Fruit fly (Drosophila melanogaster) whole organism, embryonic: ENCODE results near the gene CG43127.

Experiments used
- ATbp ChIP-seq: fragments of 200-800 bp; sonication (Bioruptor generic); optimal IDR thresholded peaks from 2 replicates; lab custom pipeline; 2017; ENCODE audit warnings: missing biosample characterization, mild to moderate bottlenecking, missing genetic modification characterization, missing genetic modification reagents
- Awh ChIP-seq: fragments of 200-800 bp; sonication (Bioruptor generic); IDR thresholded peaks from 2 replicates; pipeline ENCODE4, ENCODE4 v1.3.6; 2022; ENCODE audit warnings: missing biosample characterization, missing genetic modification characterization
- BEAF-32 ChIP-seq: fragments of 200-800 bp; sonication (Bioruptor generic); optimal IDR thresholded peaks from 3 replicates; lab custom pipeline; 2017; ENCODE audit warnings: missing biosample characterization, missing genetic modification characterization, mild to moderate bottlenecking, moderate library complexity, missing genetic modification reagents
- CG10209 ChIP-seq: fragments of 200-800 bp; sonication (Bioruptor generic); optimal IDR thresholded peaks from 3 replicates; lab custom pipeline; 2017; ENCODE audit warnings: missing biosample characterization, mild to moderate bottlenecking, missing genetic modification characterization, missing genetic modification reagents
- CG1024 ChIP-seq: fragments of 200-800 bp; sonication (Bioruptor generic); IDR thresholded peaks from 2 replicates; pipeline ENCODE4 v1.3.6; 2022; ENCODE audit warnings: missing biosample characterization, missing genetic modification characterization
- CG11398 ChIP-seq: fragments of 200-800 bp; sonication (Bioruptor generic); optimal IDR thresholded peaks from 2 replicates; lab custom pipeline; 2016; ENCODE audit warnings: missing biosample characterization, missing genetic modification characterization
- CG11723 ChIP-seq: fragments of 200-800 bp; sonication (Bioruptor generic); optimal IDR thresholded peaks from 2 replicates; lab custom pipeline; 2017; ENCODE audit warnings: missing biosample characterization, mild to moderate bottlenecking, missing genetic modification characterization
- CG12219 ChIP-seq: fragments of 200-800 bp; sonication (Bioruptor generic); optimal IDR thresholded peaks from 3 replicates; lab custom pipeline; 2018; ENCODE audit warnings: missing biosample characterization, mild to moderate bottlenecking, missing genetic modification characterization
- CG12391 ChIP-seq: fragments of 200-800 bp; sonication (Bioruptor generic); optimal IDR thresholded peaks from 3 replicates; lab custom pipeline; 2018; ENCODE audit warnings: missing biosample characterization, mild to moderate bottlenecking, missing genetic modification characterization, moderate library complexity
- CG13296 ChIP-seq: fragments of 200-800 bp; sonication (Bioruptor generic); optimal IDR thresholded peaks from 3 replicates; lab custom pipeline; 2018; ENCODE audit warnings: missing biosample characterization, mild to moderate bottlenecking, missing genetic modification characterization
- CG13424 ChIP-seq: fragments of 200-800 bp; sonication (Bioruptor generic); optimal IDR thresholded peaks from 2 replicates; lab custom pipeline; 2019; ENCODE audit warnings: missing biosample characterization, mild to moderate bottlenecking, missing genetic modification characterization, moderate library complexity
- CG13624 ChIP-seq: fragments of 200-800 bp; sonication (Bioruptor generic); optimal IDR thresholded peaks from 2 replicates; lab custom pipeline; 2016; ENCODE audit warnings: missing biosample characterization, missing genetic modification characterization
- CG14441 ChIP-seq: fragments of 200-800 bp; sonication (Bioruptor generic); IDR thresholded peaks from 2 replicates; pipeline ENCODE4 v1.3.6; 2022; ENCODE audit warnings: missing biosample characterization, missing genetic modification characterization
- CG14860 ChIP-seq: fragments of 200-800 bp; sonication (Bioruptor generic); IDR thresholded peaks from 3 replicates; pipeline ENCODE4 v1.3.6; 2022; ENCODE audit warnings: missing biosample characterization, missing genetic modification characterization; ENCODE audit not compliant: partially characterized antibody
- CG15479 ChIP-seq: fragments of 200-800 bp; sonication (Bioruptor generic); optimal IDR thresholded peaks from 3 replicates; lab custom pipeline; 2019; ENCODE audit warnings: missing biosample characterization, mild to moderate bottlenecking, missing genetic modification characterization, moderate library complexity
- CG17612 ChIP-seq: fragments of 200-800 bp; sonication (Bioruptor generic); IDR thresholded peaks from 2 replicates; pipeline ENCODE4 v1.3.6; 2022; ENCODE audit warnings: missing biosample characterization, missing genetic modification characterization
- CG18262 ChIP-seq: fragments of 200-800 bp; optimal IDR thresholded peaks from 3 replicates; lab custom pipeline; 2019; ENCODE audit warnings: missing biosample characterization, mild to moderate bottlenecking, missing genetic modification characterization, moderate library complexity
- CG18764 ChIP-seq: fragments of 200-800 bp; sonication (Bioruptor generic); optimal IDR thresholded peaks from 3 replicates; lab custom pipeline; 2016; ENCODE audit warnings: missing biosample characterization, missing genetic modification characterization
- CG2875 ChIP-seq: fragments of 200-800 bp; sonication (Bioruptor generic); optimal IDR thresholded peaks from 2 replicates; lab custom pipeline; 2017; ENCODE audit warnings: missing biosample characterization, mild to moderate bottlenecking, missing genetic modification characterization, missing genetic modification reagents
- CG32532 ChIP-seq: fragments of 200-800 bp; sonication (Bioruptor generic); IDR thresholded peaks from 2 replicates; pipeline ENCODE4 v1.3.6; 2022; ENCODE audit warnings: missing biosample characterization, missing genetic modification characterization
- CG34224 ChIP-seq: fragments of 200-800 bp; sonication (Bioruptor generic); IDR thresholded peaks from 3 replicates; pipeline ENCODE4 v1.3.6; 2022; ENCODE audit warnings: missing biosample characterization, missing genetic modification characterization; ENCODE audit not compliant: partially characterized antibody
- CG3726 ChIP-seq: fragments of 200-800 bp; sonication (Bioruptor generic); IDR thresholded peaks from 3 replicates; pipeline ENCODE4, ENCODE4 v1.3.6; 2022; ENCODE audit warnings: missing biosample characterization, missing genetic modification characterization
- CG42726 ChIP-seq: fragments of 200-800 bp; sonication (Bioruptor generic); IDR thresholded peaks from 2 replicates; pipeline ENCODE4 v1.3.6; 2022; ENCODE audit warnings: missing biosample characterization, missing genetic modification characterization; ENCODE audit not compliant: partially characterized antibody
- CG4617 ChIP-seq: fragments of 200-800 bp; sonication (Bioruptor generic); optimal IDR thresholded peaks from 3 replicates; lab custom pipeline; 2016; ENCODE audit warnings: missing biosample characterization, missing genetic modification characterization, borderline replicate concordance
- CG7372 ChIP-seq: fragments of 200-800 bp; sonication (Bioruptor generic); IDR thresholded peaks from 2 replicates; pipeline ENCODE4 v1.3.6; 2022; ENCODE audit warnings: missing biosample characterization, missing genetic modification characterization
- CG7987 ChIP-seq: fragments of 200-800 bp; sonication (Bioruptor generic); optimal IDR thresholded peaks from 2 replicates; lab custom pipeline; 2018; ENCODE audit warnings: missing biosample characterization, mild to moderate bottlenecking, missing genetic modification characterization, moderate library complexity
- CG8388 ChIP-seq: fragments of 200-800 bp; sonication (Bioruptor generic); optimal IDR thresholded peaks from 2 replicates; lab custom pipeline; 2019; ENCODE audit warnings: missing biosample characterization, mild to moderate bottlenecking, missing genetic modification characterization, moderate library complexity
- CG9727 ChIP-seq: fragments of 200-800 bp; sonication (Bioruptor generic); optimal IDR thresholded peaks from 3 replicates; lab custom pipeline; 2017; ENCODE audit warnings: missing biosample characterization, mild to moderate bottlenecking, missing genetic modification characterization
- Camta ChIP-seq: fragments of 200-800 bp; sonication (Bioruptor generic); optimal IDR thresholded peaks from 2 replicates; lab custom pipeline; 2016; ENCODE audit warnings: missing biosample characterization, missing genetic modification characterization
- D ChIP-seq, 2 experiments: fragments of 200-800 bp in 1 of 2; fragments of >200 bp in 1 of 2; sonication (Bioruptor generic) in 1 of 2; optimal IDR thresholded peaks; 2 replicates in 1 of 2; 3 replicates in 1 of 2; lab custom pipeline; 2017; ENCODE audit warnings: mild to moderate bottlenecking in 1 of 2, missing biosample characterization in 1 of 2, missing genetic modification characterization in 1 of 2, missing genetic modification reagents in 1 of 2
- Fer1 ChIP-seq: fragments of 200-800 bp; sonication (Bioruptor generic); optimal IDR thresholded peaks from 2 replicates; lab custom pipeline; 2017; ENCODE audit warnings: missing biosample characterization, mild to moderate bottlenecking, missing genetic modification characterization
- Hr39 ChIP-seq: fragments of >200 bp; optimal IDR thresholded peaks from 2 replicates; lab custom pipeline; 2017
- Oaz ChIP-seq: fragments of 200-800 bp; sonication (Bioruptor generic); IDR thresholded peaks from 2 replicates; pipeline ENCODE4 v1.3.6; 2022; ENCODE audit warnings: missing biosample characterization, missing genetic modification characterization
- PHDP ChIP-seq: fragments of 200-800 bp; sonication (Bioruptor generic); optimal IDR thresholded peaks from 3 replicates; lab custom pipeline; 2018; ENCODE audit warnings: missing biosample characterization, mild to moderate bottlenecking, missing genetic modification characterization, moderate library complexity
- Sox102F ChIP-seq: fragments of 200-800 bp; sonication (Bioruptor generic); optimal IDR thresholded peaks from 2 replicates; lab custom pipeline; 2018; ENCODE audit warnings: missing biosample characterization, mild to moderate bottlenecking, missing genetic modification characterization, moderate library complexity
- Trl ChIP-seq, 3 experiments: fragments of >200 bp in 2 of 3; fragments of 200-800 bp in 1 of 3; sonication (Bioruptor generic) in 1 of 3; optimal IDR thresholded peaks; 2 replicates in 1 of 3; 3 replicates in 2 of 3; lab custom pipeline; 2016 to 2017; ENCODE audit warnings: missing biosample characterization in 1 of 3, missing genetic modification characterization in 1 of 3
- ase ChIP-seq: fragments of 200-800 bp; sonication (Bioruptor generic); IDR thresholded peaks from 3 replicates; pipeline ENCODE4 v1.3.6; 2022; ENCODE audit warnings: missing biosample characterization, missing genetic modification characterization
- bsh ChIP-seq, 2 experiments: fragments of 200-800 bp; sonication (Bioruptor generic); optimal IDR thresholded peaks; 2 replicates each; lab custom pipeline; 2017 to 2018; ENCODE audit warnings: mild to moderate bottlenecking in 2 of 2, missing biosample characterization in 2 of 2, missing genetic modification characterization in 2 of 2, moderate library complexity in 1 of 2
- cad ChIP-seq: fragments of >200 bp; optimal IDR thresholded peaks from 2 replicates; lab custom pipeline; 2017; ENCODE audit warnings: missing biosample characterization, missing genetic modification characterization
- cas ChIP-seq: fragments of 200-800 bp; sonication (Bioruptor generic); IDR thresholded peaks from 2 replicates; pipeline ENCODE4 v1.3.6; 2022; ENCODE audit warnings: missing biosample characterization, missing genetic modification characterization
- dm ChIP-seq: fragments of 200-800 bp; sonication (Bioruptor generic); optimal IDR thresholded peaks from 3 replicates; lab custom pipeline; 2016; ENCODE audit warnings: missing biosample characterization, missing genetic modification characterization
- fd3F ChIP-seq: fragments of 200-800 bp; sonication (Bioruptor generic); optimal IDR thresholded peaks from 2 replicates; lab custom pipeline; 2018; ENCODE audit warnings: missing biosample characterization, mild to moderate bottlenecking, missing genetic modification characterization, moderate library complexity
- fru ChIP-seq: fragments of >200 bp; optimal IDR thresholded peaks from 2 replicates; lab custom pipeline; 2017
- lbe ChIP-seq: fragments of 200-800 bp; sonication (Bioruptor generic); optimal IDR thresholded peaks from 2 replicates; lab custom pipeline; 2016; ENCODE audit warnings: missing biosample characterization, mild to moderate bottlenecking, missing genetic modification characterization
- lmd ChIP-seq: fragments of 200-800 bp; sonication (Bioruptor generic); IDR thresholded peaks from 2 replicates; pipeline ENCODE4 v1.3.6; 2022; ENCODE audit warnings: missing biosample characterization, missing genetic modification characterization
- nerfin-1 ChIP-seq: fragments of 200-800 bp; sonication (Bioruptor generic); optimal IDR thresholded peaks from 3 replicates; lab custom pipeline; 2019; ENCODE audit warnings: missing biosample characterization, mild to moderate bottlenecking, missing genetic modification characterization, moderate library complexity
- wdn ChIP-seq: fragments of 200-800 bp; sonication (Bioruptor generic); IDR thresholded peaks from 2 replicates; pipeline ENCODE4 v1.3.6; 2022; ENCODE audit warnings: missing biosample characterization, missing genetic modification characterization

CG43127 gene

DNA sequence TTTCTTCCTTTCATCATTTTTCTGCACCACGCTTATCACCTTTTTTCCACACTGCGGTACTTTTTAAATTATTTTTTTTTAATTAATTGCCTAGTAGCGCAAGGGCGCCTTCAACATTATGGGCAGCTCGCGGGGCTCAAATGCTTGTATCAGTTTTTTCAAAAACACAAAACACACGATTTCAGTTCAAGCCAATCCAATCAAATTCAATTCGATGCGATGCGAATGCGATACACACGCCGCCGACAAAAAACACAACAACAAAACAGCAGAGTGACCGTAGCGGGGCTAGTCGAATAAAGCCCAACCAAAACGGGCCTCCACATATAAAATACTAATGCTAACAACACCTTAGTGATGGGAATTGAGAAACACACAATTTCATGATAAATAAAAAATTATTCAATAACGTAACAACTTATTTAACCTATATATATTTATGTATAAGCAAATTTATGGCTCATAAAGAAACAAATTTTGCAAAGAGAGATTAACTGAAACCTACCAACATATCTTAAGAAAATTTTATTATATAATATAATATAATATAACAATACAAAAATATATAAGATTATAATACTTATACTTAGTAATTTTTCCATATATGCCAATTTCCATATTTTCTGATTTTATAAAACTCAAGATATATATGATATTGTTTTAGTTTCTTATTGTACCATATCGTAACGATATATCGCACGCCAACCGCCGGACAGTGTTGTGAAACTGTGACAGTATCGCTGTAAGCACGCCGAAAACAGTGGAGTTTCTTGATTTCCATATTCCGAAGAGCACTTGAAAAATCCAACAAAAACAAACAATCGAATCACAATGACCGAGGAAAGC is 35.6 kb upstream of the CG43127 start, which contains the start of the genes CG32066 and CG8003 (continued):
- TF ChIP-seq CG14441 (GFP tag; lab: Robert Waterston, UW) (peak; percentile 31; the same call in 1 of the 2 replicates), Trl (optimal IDR thresholded peaks at IDR 0.05; lab: Kevin White, UChicago) (no peak), Trl (GFP tag; optimal IDR thresholded peaks at IDR 0.05; lab: Kevin White, UChicago) (no peak), CG17612 (GFP tag; lab: Robert Waterston, UW) (no peak), bsh (GFP tag; optimal IDR thresholded peaks at IDR 0.05; lab: Kevin White, UChicago) (peak; percentile 31 to 41), CG13296 (GFP tag; lab: Kevin White, UChicago) (peak; percentile 34), CG15479 (GFP tag; lab: Kevin White, UChicago) (no peak), CG13624 (GFP tag; lab: Kevin White, UChicago) (no peak), CG2875 (no peak), CG7987 (GFP tag; lab: Kevin White, UChicago) (peak; percentile 66), CG32532 (GFP tag; lab: Robert Waterston, UW) (peak; percentile 51; the same call in 1 of the 2 replicates), CG11398 (no peak), CG9727 (GFP tag; lab: Kevin White, UChicago) (peak; percentile 40), lbe (GFP tag; lab: Kevin White, UChicago) (peak; percentile 16), CG11723 (GFP tag; lab: Kevin White, UChicago) (peak; percentile 28), Oaz (GFP tag; lab: Robert Waterston, UW) (no peak), nerfin-1 (tag; lab: Kevin White, UChicago) (peak; percentile 96), Hr39 (lab: Kevin White, UChicago) (no peak), lmd (GFP tag; lab: Robert Waterston, UW) (no peak; the same call in 1 of the 2 replicates), CG42726 (peak; percentile 81), fd3F (GFP tag; lab: Kevin White, UChicago) (no peak), wdn (GFP tag; lab: Robert Waterston, UW) (no peak), CG12391 (peak; percentile 77), CG7372 (GFP tag; lab: Robert Waterston, UW) (no peak), cas (GFP tag; lab: Robert Waterston, UW) (0 out of 2 replicates have a peak, but pooled peaks have one; percentile 16), D (optimal IDR thresholded peaks at IDR 0.05; lab: Kevin White, UChicago) (no peak), D (GFP tag; optimal IDR thresholded peaks at IDR 0.05; lab: Kevin White, UChicago) (no peak), PHDP (peak; percentile 12), CG14860 (GFP tag; lab: Robert Waterston, UW) (peak; percentile 90), Awh (GFP tag; lab: Robert Waterston, UW) (no peak), cad (GFP tag; lab: Kevin White, UChicago) (no peak), CG4617 (GFP tag; lab: Kevin White, UChicago) (peak; percentile 10), Fer1 (GFP tag; lab: Kevin White, UChicago) (peak; percentile 68), CG18262 (tag; lab: Kevin White, UChicago) (peak; percentile 55), fru (lab: Kevin White, UChicago) (no peak), Sox102F (peak; percentile 15), BEAF-32 (GFP tag; lab: Kevin White, UChicago) (peak; percentile 84), CG1024 (no peak; the same call in 1 of the 2 replicates), ATbp (GFP tag; lab: Kevin White, UChicago) (no peak), CG13424 (tag; lab: Kevin White, UChicago) (peak; percentile 50), CG18764 (GFP tag; lab: Kevin White, UChicago) (no peak), CG8388 (GFP tag; lab: Kevin White, UChicago) (peak; percentile 13), CG10209 (GFP tag; lab: Kevin White, UChicago) (peak; percentile 11), CG34224 (peak; percentile 91), CG12219 (GFP tag; lab: Kevin White, UChicago) (no peak), CG3726 (GFP tag; lab: Robert Waterston, UW) (no peak), Camta (GFP tag; lab: Kevin White, UChicago) (no peak), dm (GFP tag; lab: Kevin White, UChicago) (peak; percentile 3), ase (GFP tag; lab: Robert Waterston, UW) (peak; percentile 39; the same call in 1 of the 3 replicates)
